Worm (Caenorhabditis elegans) whole organism, L4 larva: ENCODE data around the gene ash-2.

Source experiments
- D1046.2 ChIP-seq: fragments of 200-800 bp; sonication (Bioruptor generic); IDR thresholded peaks from 2 replicates; pipeline ENCODE4 v1.3.6; 2022; ENCODE audit warnings: missing genetic modification characterization, missing compliant biosample characterization
- T20F7.1 ChIP-seq: fragments of 200-800 bp; sonication (Bioruptor generic); optimal IDR thresholded peaks from 2 replicates; lab custom pipeline; 2018; ENCODE audit warnings: mild to moderate bottlenecking, missing genetic modification characterization, missing compliant biosample characterization
- Y105C5A.15 ChIP-seq: fragments of 200-800 bp; sonication (Bioruptor generic); IDR thresholded peaks from 2 replicates; pipeline ENCODE4 v1.3.6; 2022; ENCODE audit warnings: missing genetic modification characterization, missing compliant biosample characterization
- Y5F2A.4 ChIP-seq: fragments of 200-800 bp; sonication (Bioruptor generic); optimal IDR thresholded peaks from 2 replicates; lab custom pipeline; 2018; ENCODE audit warnings: mild to moderate bottlenecking, missing genetic modification characterization, missing compliant biosample characterization
- Y75B8A.6 ChIP-seq: fragments of 200-800 bp; sonication (Bioruptor generic); IDR thresholded peaks from 2 replicates; pipeline ENCODE4 v1.3.6; 2022; ENCODE audit warnings: missing genetic modification reagents, missing genetic modification characterization, missing compliant biosample characterization
- ZK337.2 ChIP-seq: fragments of 200-800 bp; sonication (Bioruptor generic); IDR thresholded peaks from 2 replicates; pipeline ENCODE4 v1.3.6; 2022; ENCODE audit warnings: missing genetic modification reagents, missing genetic modification characterization, missing compliant biosample characterization
- ZK546.5 ChIP-seq, 2 experiments: sonication (generic microtip); optimal IDR thresholded peaks; 2 replicates each; lab custom pipeline; 2017; ENCODE audit warnings: missing biosample characterization in 2 of 2, missing genetic modification characterization in 2 of 2
- aly-2 ChIP-seq: sonication (generic microtip); optimal IDR thresholded peaks from 2 replicates; lab custom pipeline; 2018; ENCODE audit warnings: missing biosample characterization, missing genetic modification characterization
- ama-1 ChIP-seq: fragments of 150-350 bp; optimal IDR thresholded peaks from 2 replicates; lab custom pipeline; 2014; ENCODE audit warnings: inconsistent platforms, mixed read lengths
- arid-1 ChIP-seq: fragments of 200-800 bp; sonication (Bioruptor generic); conservative IDR thresholded peaks from 2 replicates; pipeline ENCODE4 v1.3.6; 2022; ENCODE audit warnings: missing genetic modification reagents, missing genetic modification characterization, missing compliant biosample characterization
- ceh-20 ChIP-seq: fragments of 200-800 bp; sonication (Bioruptor generic); IDR thresholded peaks from 2 replicates; pipeline ENCODE4 v1.3.6; 2022; ENCODE audit warnings: missing genetic modification reagents, missing genetic modification characterization, missing compliant biosample characterization
- ctbp-1 ChIP-seq: fragments of 200-800 bp; sonication (Bioruptor generic); IDR thresholded peaks from 2 replicates; pipeline ENCODE4 v1.3.6; 2022; ENCODE audit warnings: missing genetic modification reagents, missing genetic modification characterization, missing compliant biosample characterization
- daf-16 ChIP-seq, 3 experiments: sonication (generic microtip); optimal IDR thresholded peaks; 2 replicates each; lab custom pipeline; 2016 to 2017; ENCODE audit warnings: missing genetic modification characterization in 3 of 3, missing genetic modification reagents in 3 of 3, mild to moderate bottlenecking in 2 of 3, missing compliant biosample characterization in 2 of 3, missing biosample characterization in 1 of 3, moderate library complexity in 1 of 3
- daf-19 ChIP-seq: fragments of 200-800 bp; sonication (Bioruptor generic); conservative IDR thresholded peaks from 2 replicates; pipeline ENCODE4 v1.3.6; 2022; ENCODE audit warnings: missing genetic modification characterization, missing compliant biosample characterization
- daf-8 ChIP-seq: fragments of 200-800 bp; sonication (Bioruptor generic); IDR thresholded peaks from 2 replicates; pipeline ENCODE4 v1.3.6; 2022; ENCODE audit warnings: missing genetic modification characterization, missing compliant biosample characterization
- dmd-6 ChIP-seq: fragments of 200-800 bp; sonication (Bioruptor generic); IDR thresholded peaks from 2 replicates; pipeline ENCODE4 v1.3.6; 2022; ENCODE audit warnings: missing genetic modification reagents, missing genetic modification characterization, missing compliant biosample characterization
- dmd-9 ChIP-seq: fragments of 200-800 bp; sonication (Bioruptor generic); IDR thresholded peaks from 2 replicates; pipeline ENCODE4 v1.3.6; 2022; ENCODE audit warnings: missing genetic modification reagents, missing genetic modification characterization, missing compliant biosample characterization
- dpl-1 ChIP-seq: fragments of 150-350 bp; optimal IDR thresholded peaks from 2 replicates; lab custom pipeline; 2014; ENCODE audit warnings: missing biosample characterization, missing genetic modification reagents, missing genetic modification characterization
- duxl-1 ChIP-seq: sonication (generic microtip); optimal IDR thresholded peaks from 2 replicates; lab custom pipeline; 2016; ENCODE audit warnings: mild to moderate bottlenecking, missing genetic modification characterization, moderate library complexity, missing compliant biosample characterization; ENCODE audit not compliant: poor library complexity
- egl-27 ChIP-seq: sonication (generic microtip); optimal IDR thresholded peaks from 3 replicates; lab custom pipeline; 2017; ENCODE audit warnings: missing biosample characterization, missing genetic modification reagents, missing genetic modification characterization
- fkh-10 ChIP-seq: fragments of 150-350 bp; optimal IDR thresholded peaks from 2 replicates; lab custom pipeline; 2014; ENCODE audit warnings: missing biosample characterization, missing genetic modification reagents, missing genetic modification characterization
- lin-1 ChIP-seq: fragments of 200-800 bp; sonication (Bioruptor generic); IDR thresholded peaks from 2 replicates; pipeline ENCODE4 v1.3.6; 2022; ENCODE audit warnings: missing genetic modification reagents, missing genetic modification characterization, missing compliant biosample characterization
- lin-15B ChIP-seq: fragments of 150-350 bp; sonication (generic microtip); optimal IDR thresholded peaks from 3 replicates; lab custom pipeline; 2014; ENCODE audit warnings: missing biosample characterization, missing genetic modification characterization
- lin-38 ChIP-seq: fragments of 200-800 bp; sonication (Bioruptor generic); IDR thresholded peaks from 2 replicates; pipeline ENCODE4 v1.3.6; 2022; ENCODE audit warnings: missing genetic modification reagents, missing genetic modification characterization, missing compliant biosample characterization
- madf-9 ChIP-seq: fragments of 200-800 bp; sonication (Bioruptor generic); conservative IDR thresholded peaks from 2 replicates; pipeline ENCODE4 v1.3.6; 2022; ENCODE audit warnings: missing genetic modification reagents, missing genetic modification characterization, missing compliant biosample characterization
- mdl-1 ChIP-seq, 2 experiments: fragments of 150-350 bp in 1 of 2; sonication (generic microtip) in 1 of 2; optimal IDR thresholded peaks; 2 replicates each; lab custom pipeline; 2014 to 2017; ENCODE audit warnings: missing biosample characterization in 2 of 2, missing genetic modification characterization in 2 of 2
- mdt-29 ChIP-seq: fragments of 200-800 bp; sonication (Bioruptor generic); IDR thresholded peaks from 2 replicates; pipeline ENCODE4 v1.3.6; 2022; ENCODE audit warnings: missing genetic modification reagents, missing genetic modification characterization, missing compliant biosample characterization
- mxl-2 ChIP-seq: fragments of 200-800 bp; sonication (Bioruptor generic); conservative IDR thresholded peaks from 2 replicates; pipeline ENCODE4 v1.3.6; 2022; ENCODE audit warnings: missing genetic modification reagents, missing genetic modification characterization, missing compliant biosample characterization
- mxl-3 ChIP-seq: fragments of 200-800 bp; sonication (Bioruptor generic); optimal IDR thresholded peaks from 2 replicates; lab custom pipeline; 2018; ENCODE audit warnings: mild to moderate bottlenecking, missing genetic modification characterization, missing compliant biosample characterization
- nhr-10 ChIP-seq: fragments of 150-350 bp; optimal IDR thresholded peaks from 2 replicates; lab custom pipeline; 2014; ENCODE audit warnings: missing biosample characterization, missing genetic modification characterization
- nhr-102 ChIP-seq: sonication (generic microtip); optimal IDR thresholded peaks from 2 replicates; lab custom pipeline; 2016; ENCODE audit warnings: mild to moderate bottlenecking, missing genetic modification characterization, moderate library complexity, missing compliant biosample characterization
- nhr-237 ChIP-seq: sonication (generic microtip); optimal IDR thresholded peaks from 2 replicates; lab custom pipeline; 2017; ENCODE audit warnings: missing biosample characterization, missing genetic modification characterization
- nhr-28 ChIP-seq: fragments of 150-350 bp; optimal IDR thresholded peaks from 2 replicates; lab custom pipeline; 2014; ENCODE audit warnings: missing biosample characterization, missing genetic modification characterization
- nhr-42 ChIP-seq: fragments of 200-800 bp; sonication (Bioruptor generic); IDR thresholded peaks from 2 replicates; pipeline ENCODE4 v1.3.6; 2022; ENCODE audit warnings: missing genetic modification characterization, missing compliant biosample characterization
- nhr-77 ChIP-seq: fragments of 150-350 bp; optimal IDR thresholded peaks from 2 replicates; lab custom pipeline; 2014; ENCODE audit warnings: missing biosample characterization, missing genetic modification characterization
- php-3 ChIP-seq: fragments of 200-800 bp; sonication (Bioruptor generic); IDR thresholded peaks from 2 replicates; pipeline ENCODE4 v1.3.6; 2022; ENCODE audit warnings: missing genetic modification reagents, missing genetic modification characterization, missing compliant biosample characterization
- pqm-1 ChIP-seq: sonication (generic microtip); optimal IDR thresholded peaks from 2 replicates; lab custom pipeline; 2017; ENCODE audit warnings: missing biosample characterization, missing genetic modification characterization
- saeg-2 ChIP-seq: fragments of 200-800 bp; sonication (Bioruptor generic); IDR thresholded peaks from 2 replicates; pipeline ENCODE4 v1.3.6; 2022; ENCODE audit warnings: missing genetic modification reagents, missing genetic modification characterization, missing compliant biosample characterization
- sdz-12 ChIP-seq: fragments of 200-800 bp; sonication (Bioruptor generic); optimal IDR thresholded peaks from 2 replicates; lab custom pipeline; 2018; ENCODE audit warnings: mild to moderate bottlenecking, missing genetic modification characterization, missing compliant biosample characterization
- spr-1 ChIP-seq: sonication (generic microtip); optimal IDR thresholded peaks from 2 replicates; lab custom pipeline; 2016; ENCODE audit warnings: mild to moderate bottlenecking, missing genetic modification characterization, missing compliant biosample characterization
- tag-97 ChIP-seq: fragments of 200-800 bp; sonication (Bioruptor generic); IDR thresholded peaks from 2 replicates; pipeline ENCODE4 v1.3.6; 2022; ENCODE audit warnings: missing genetic modification characterization, missing compliant biosample characterization
- unc-130 ChIP-seq: sonication (generic microtip); optimal IDR thresholded peaks from 2 replicates; lab custom pipeline; 2016; ENCODE audit warnings: missing genetic modification reagents, missing genetic modification characterization, missing compliant biosample characterization
- unc-39 ChIP-seq: sonication (generic microtip); optimal IDR thresholded peaks from 2 replicates; lab custom pipeline; 2017; ENCODE audit warnings: missing biosample characterization, missing genetic modification characterization
- unc-62 ChIP-seq, 3 experiments: fragments of 150-350 bp in 1 of 3; sonication (generic microtip); optimal IDR thresholded peaks in 2 of 3; peaks in 1 of 3; 1 replicate in 1 of 3; 2 replicates in 2 of 3; lab custom pipeline; 2014 to 2017; ENCODE audit warnings: missing biosample characterization in 3 of 3, missing genetic modification characterization in 3 of 3, missing genetic modification reagents in 3 of 3, missing genotype in 1 of 3
- zip-11 ChIP-seq: fragments of 200-800 bp; sonication (Bioruptor generic); IDR thresholded peaks from 2 replicates; pipeline ENCODE4 v1.3.6; 2022; ENCODE audit warnings: missing genetic modification characterization, missing compliant biosample characterization
- ztf-11 ChIP-seq: fragments of 150-350 bp; optimal IDR thresholded peaks from 2 replicates; lab custom pipeline; 2014; ENCODE audit warnings: missing biosample characterization, missing genetic modification characterization
- ztf-7 ChIP-seq: fragments of 150-350 bp; optimal IDR thresholded peaks from 2 replicates; lab custom pipeline; 2014; ENCODE audit warnings: missing biosample characterization, missing genetic modification characterization

Gene ash-2

DNA sequence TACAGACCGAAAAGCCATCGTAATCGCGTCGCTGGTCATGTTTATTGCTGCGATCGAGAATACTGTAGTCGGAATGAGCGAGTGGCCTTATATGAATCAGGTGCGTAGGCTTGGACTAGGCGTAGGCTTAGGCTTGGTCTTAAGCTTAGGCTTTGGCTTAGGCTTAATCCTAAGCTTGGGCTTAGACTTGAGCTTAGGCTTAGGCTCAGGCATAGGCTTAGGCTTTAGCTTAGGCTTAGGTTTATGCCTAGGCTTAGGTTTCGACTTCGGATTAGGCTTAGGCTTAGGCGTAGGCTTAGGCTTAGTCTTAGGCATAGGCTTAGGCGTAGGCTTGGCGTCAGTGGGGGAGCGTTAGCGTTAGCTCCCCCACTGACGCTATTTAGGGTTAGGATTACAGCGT lies 24.8 kb upstream of the ash-2 start:
- TF ChIP-seq T20F7.1 (GFP tag; lab: Kevin White, UChicago), result no peak

DNA sequence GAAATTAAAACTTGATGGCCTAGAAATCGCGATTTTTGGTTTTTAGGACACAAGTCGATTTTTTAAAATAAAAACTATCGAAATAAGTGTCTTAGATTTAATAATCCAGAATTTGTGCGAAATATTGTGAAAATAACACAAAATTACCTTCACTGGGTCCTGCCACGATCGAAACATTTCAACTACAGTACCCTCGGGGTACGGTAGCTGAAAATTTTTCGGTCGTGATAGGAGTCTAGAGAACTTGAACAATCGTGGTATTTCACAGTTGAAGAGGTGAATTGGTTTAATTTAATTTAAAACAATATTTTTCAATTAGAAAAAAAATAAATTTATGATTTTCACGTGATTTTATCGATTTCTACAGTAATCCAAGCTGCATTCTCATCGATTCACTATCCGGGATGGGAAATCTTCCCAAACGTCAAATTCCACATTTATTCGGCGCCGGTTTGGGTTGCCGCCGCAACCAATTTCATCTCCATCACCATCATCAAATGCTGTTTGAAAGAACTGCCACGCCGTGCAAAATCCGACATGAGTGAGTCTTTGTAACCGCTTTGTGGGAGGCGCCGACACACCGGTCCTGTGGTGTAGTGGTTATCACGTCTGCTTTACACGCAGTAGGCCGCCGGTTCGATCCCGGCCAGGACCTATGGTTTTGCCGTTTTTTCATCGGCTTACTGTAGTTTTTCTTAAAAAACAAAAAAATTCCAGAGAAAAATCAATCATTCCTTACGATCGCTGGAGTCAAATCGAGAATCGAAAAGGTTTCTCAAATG lies 20.7 kb upstream of the ash-2 start:
- TF ChIP-seq nhr-10 (tag; lab: Kevin White, UChicago) (no peak), dmd-6 (GFP tag; lab: Robert Waterston, UW) (no peak; the same call in 1 of the 2 replicates), php-3 (peak; percentile 46; the same call in 1 of the 2 replicates), madf-9 (GFP tag; lab: Robert Waterston, UW) (0 out of 2 replicates have a peak, but pooled peaks have one; percentile 48), egl-27 (tag; lab: Kevin White, UChicago) (no peak), aly-2 (tag; lab: Kevin White, UChicago) (no peak), mdl-1 (tag; optimal IDR thresholded peaks at IDR 0.05; lab: Kevin White, UChicago) (no peak), unc-130 (GFP tag; lab: Kevin White, UChicago) (peak; percentile 12), unc-62 (GFP tag; optimal IDR thresholded peaks at IDR 0.05 in 1 of 2; lab: Kevin White, UChicago) (peak in 1 of 2 experiments; percentile 60), unc-62 (tag; optimal IDR thresholded peaks at IDR 0.05; lab: Kevin White, UChicago) (no peak), lin-1 (GFP tag; lab: Robert Waterston, UW) (no peak), ceh-20 (GFP tag; lab: Robert Waterston, UW) (no peak), D1046.2 (GFP tag; lab: Robert Waterston, UW) (no peak), dmd-9 (no peak), ZK337.2 (GFP tag; lab: Robert Waterston, UW) (0 out of 2 replicates have a peak, but pooled peaks have one; percentile 38), daf-16 (GFP tag; optimal IDR thresholded peaks at IDR 0.05; lab: Kevin White, UChicago) (no peak), daf-16 (tag; optimal IDR thresholded peaks at IDR 0.05; lab: Kevin White, UChicago) (peak; percentile 41), lin-15B (tag; lab: Kevin White, UChicago) (no peak), mdt-29 (GFP tag; lab: Robert Waterston, UW) (0 out of 2 replicates have a peak, but pooled peaks have one; percentile 17), Y105C5A.15 (GFP tag; lab: Robert Waterston, UW) (no peak), unc-39 (tag; lab: Kevin White, UChicago) (no peak), duxl-1 (tag; lab: Kevin White, UChicago) (no peak), nhr-28 (peak; percentile 1), ZK546.5 (tag; optimal IDR thresholded peaks at IDR 0.05; lab: Kevin White, UChicago) (no peak), ama-1 (lab: Kevin White, UChicago) (no peak), nhr-102 (tag; lab: Kevin White, UChicago) (no peak), daf-8 (GFP tag; lab: Robert Waterston, UW) (no peak), lin-38 (no peak), tag-97 (no peak), ztf-7 (tag; lab: Kevin White, UChicago) (no peak), spr-1 (tag; lab: Kevin White, UChicago) (peak; percentile 4), ztf-11 (tag; lab: Kevin White, UChicago) (no peak), arid-1 (0 out of 2 replicates have a peak, but pooled peaks have one; percentile 34), Y5F2A.4 (GFP tag; lab: Kevin White, UChicago) (no peak), nhr-77 (tag; lab: Kevin White, UChicago) (no peak), mxl-3 (no peak), daf-19 (GFP tag; lab: Robert Waterston, UW) (no peak), mxl-2 (GFP tag; lab: Robert Waterston, UW) (no peak), sdz-12 (GFP tag; lab: Kevin White, UChicago) (no peak), nhr-42 (GFP tag; lab: Robert Waterston, UW) (no peak), saeg-2 (GFP tag; lab: Robert Waterston, UW) (no peak), dpl-1 (GFP tag; lab: Kevin White, UChicago) (peak; percentile 33), fkh-10 (GFP tag; lab: Kevin White, UChicago) (peak; percentile 49), pqm-1 (tag; lab: Kevin White, UChicago) (no peak), nhr-237 (tag; lab: Kevin White, UChicago) (no peak), Y75B8A.6 (no peak), zip-11 (GFP tag; lab: Robert Waterston, UW) (no peak), ctbp-1 (GFP tag; lab: Robert Waterston, UW) (no peak)
